Fruit fly (Drosophila melanogaster): ENCODE measurements around the gene CG34377.

dm6 chr3R:22287470-22287869 is 36.4 kb downstream of the CG34377 start:
- TF ChIP-seq CG4496 (GFP tag; IDR thresholded peaks at IDR 0.05) (no peak), fd96Ca (GFP tag; IDR thresholded peaks at IDR 0.05) (no peak), D1 (tag; optimal IDR thresholded peaks at IDR 0.05) (no peak), Ets98B (GFP tag; IDR thresholded peaks at IDR 0.05) (no peak), CG10348 (GFP tag; IDR thresholded peaks at IDR 0.05) (no peak), CG17806 (tag; optimal IDR thresholded peaks at IDR 0.05) (no peak), CG14655 (GFP tag; optimal IDR thresholded peaks at IDR 0.05) (no peak), Snoo (tag; optimal IDR thresholded peaks at IDR 0.05) (no peak), CG32121 (GFP tag; IDR thresholded peaks at IDR 0.05) (no peak), CG8159 (tag; optimal IDR thresholded peaks at IDR 0.05) (no peak), EcR (GFP tag; optimal IDR thresholded peaks at IDR 0.05) (no peak), gl (tag; optimal IDR thresholded peaks at IDR 0.05) (no peak), Pif1A (GFP tag; optimal IDR thresholded peaks at IDR 0.05) (no peak)
